Worm (Caenorhabditis elegans): ENCODE measurements around the gene ant-1.1.
"Not testable (repeated sequence)": the region's sequence is repeated elsewhere in the genome, so short reads cannot be mapped to it uniquely, and the experiment has no call there.

Gene ant-1.1

ce11 chrIII:13484024-13484423, 21.1 kb downstream of the ant-1.1 start, which contains the start of gene acc-4 (continued):
- TF ChIP-seq Y5F2A.4 (GFP tag; optimal IDR thresholded peaks at IDR 0.05) (no peak), pqm-1 (tag; optimal IDR thresholded peaks at IDR 0.05) (no peak), vab-7 (GFP tag; IDR thresholded peaks at IDR 0.05) (no peak)

ce11 chrIII:13492377-13492776, 29.4 kb downstream of the ant-1.1 start, which contains the start of gene twk-40:
twk-40 (minus strand) TSS chrIII:13492477.
- TF ChIP-seq cey-2 (tag; optimal IDR thresholded peaks at IDR 0.05; ENCODE audit: borderline replicate concordance, insufficient read depth) = no peak
- no peak for TF ChIP-seq pqm-1 (tag; optimal IDR thresholded peaks at IDR 0.05)
- no peak for TF ChIP-seq attf-4 (tag; optimal IDR thresholded peaks at IDR 0.05)
- TF ChIP-seq D1046.2 (GFP tag; IDR thresholded peaks at IDR 0.05) = no peak
- TF ChIP-seq lin-39 (tag; optimal IDR thresholded peaks at IDR 0.05) = no peak
- TF ChIP-seq Y5F2A.4 (GFP tag; optimal IDR thresholded peaks at IDR 0.05) = no peak
- TF ChIP-seq sdz-12 (GFP tag; optimal IDR thresholded peaks at IDR 0.05) = no peak
- no peak for TF ChIP-seq zip-11 (GFP tag; IDR thresholded peaks at IDR 0.05)
- no peak for TF ChIP-seq F26F4.8 (GFP tag; conservative IDR thresholded peaks at IDR 0.05)
- no peak for TF ChIP-seq daf-16 (GFP tag; optimal IDR thresholded peaks at IDR 0.05)
- no peak for TF ChIP-seq daf-16 (tag; optimal IDR thresholded peaks at IDR 0.05)

ce11 chrIII:13495571-13495970, 32.6 kb downstream of the ant-1.1 start, which contains the start of gene T28A8.2:
T28A8.2 (minus strand) TSS chrIII:13495671.
- TF ChIP-seq pha-4 (GFP tag; IDR thresholded peaks at IDR 0.05) = no peak
- TF ChIP-seq pha-4 (tag; optimal IDR thresholded peaks at IDR 0.05) = no peak
- TF ChIP-seq unc-130 (GFP tag; optimal IDR thresholded peaks at IDR 0.05) = no peak
- no peak for TF ChIP-seq zip-2 (tag; optimal IDR thresholded peaks at IDR 0.05)

ce11 chrIII:13498899-13499298, 35.9 kb downstream of the ant-1.1 start, which contains the start of gene T28A8.6:
T28A8.6 (plus strand) TSS chrIII:13499199.
- not testable (repeated sequence) for TF ChIP-seq zip-2 (tag; optimal IDR thresholded peaks at IDR 0.05); R02D3.7 (tag; optimal IDR thresholded peaks at IDR 0.05); mxl-2 (GFP tag; conservative IDR thresholded peaks at IDR 0.05)

ce11 chrIII:13501599-13501998, 38.6 kb downstream of the ant-1.1 start, which contains the start of gene T28A8.5:
T28A8.5 (plus strand) TSS chrIII:13501630.
- TF ChIP-seq F10B5.3 (tag; optimal IDR thresholded peaks at IDR 0.05) (no peak), unc-62 (GFP tag; optimal IDR thresholded peaks at IDR 0.05 in 1 of 2) (peak in 1 of 2 experiments; percentile 60), unc-62 (tag; optimal IDR thresholded peaks at IDR 0.05) (no peak), aha-1 (tag) (peak; percentile 88)

- TF ChIP-seq lim-7 (GFP tag; IDR thresholded peaks at IDR 0.05) (no peak), F10B5.3 (tag; optimal IDR thresholded peaks at IDR 0.05) (no peak), gei-8 (GFP tag; optimal IDR thresholded peaks at IDR 0.05) (no peak), zip-2 (tag; optimal IDR thresholded peaks at IDR 0.05) (no peak), nhr-102 (tag; optimal IDR thresholded peaks at IDR 0.05) (no peak), vab-7 (GFP tag; IDR thresholded peaks at IDR 0.05) (no peak), F37D6.2 (tag; optimal IDR thresholded peaks at IDR 0.05) (no peak), skn-1 (tag; optimal IDR thresholded peaks at IDR 0.05) (no peak), Y48G9A.11 (GFP tag; IDR thresholded peaks at IDR 0.05) (no peak), nhr-42 (GFP tag; IDR thresholded peaks at IDR 0.05) (no peak), Y105C5A.15 (GFP tag; IDR thresholded peaks at IDR 0.05) (no peak), hif-1 (tag; optimal IDR thresholded peaks at IDR 0.05) (no peak), madf-9 (GFP tag; conservative IDR thresholded peaks at IDR 0.05) (no peak), set-16 (GFP tag; IDR thresholded peaks at IDR 0.05) (no peak), nhr-10 (tag; optimal IDR thresholded peaks at IDR 0.05) (no peak), ZK546.5 (tag; optimal IDR thresholded peaks at IDR 0.05) (no peak), php-3 (GFP tag; IDR thresholded peaks at IDR 0.05) (no peak), zfp-2 (tag; optimal IDR thresholded peaks at IDR 0.05) (no peak)
Observed at ce11 chrIII:13502513-13502912, 39.5 kb downstream of the ant-1.1 start, which contains the start of gene T28A8.8. T28A8.8 (plus strand) TSS chrIII:13502813.
